Fruit fly (Drosophila melanogaster): ENCODE data around the gene CG7271.
A peak's percentile ranks its signal among the peaks of the same experiment; 100 is the strongest.

Gene CG7271

dm6 chr3L:18626451-18627079, 38.0 kb downstream of the CG7271 start:
- TF ChIP-seq CG17801 (GFP tag; optimal IDR thresholded peaks at IDR 0.05; ENCODE audit: partially characterized antibody) = no peak

dm6 chr3L:18627657-18628455, 39.3 kb downstream of the CG7271 start:
- no peak for TF ChIP-seq CG17801 (GFP tag; optimal IDR thresholded peaks at IDR 0.05; ENCODE audit: partially characterized antibody)

DNA sequence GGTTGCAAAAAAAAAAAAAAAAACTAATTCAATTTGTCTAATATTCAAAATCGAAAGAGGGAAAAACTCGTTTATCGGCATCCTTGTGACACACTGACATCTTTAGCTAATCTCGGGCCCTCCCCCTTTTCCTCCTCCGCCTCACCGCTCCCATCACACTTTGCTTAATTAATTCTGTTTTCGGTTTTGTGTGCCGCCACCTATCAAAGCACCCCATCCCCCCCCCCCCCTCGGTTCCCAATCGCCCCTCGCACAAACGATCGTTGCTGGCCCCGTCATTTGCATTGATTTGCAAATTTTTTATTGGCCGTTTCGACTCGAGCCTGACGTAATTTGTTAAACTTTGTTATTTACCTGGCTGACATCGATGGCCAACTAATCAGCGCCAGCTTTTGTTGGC, 39.9 kb downstream of the CG7271 start:
- TF ChIP-seq CG17801 (GFP tag; optimal IDR thresholded peaks at IDR 0.05; ENCODE audit: partially characterized antibody) = no peak

DNA sequence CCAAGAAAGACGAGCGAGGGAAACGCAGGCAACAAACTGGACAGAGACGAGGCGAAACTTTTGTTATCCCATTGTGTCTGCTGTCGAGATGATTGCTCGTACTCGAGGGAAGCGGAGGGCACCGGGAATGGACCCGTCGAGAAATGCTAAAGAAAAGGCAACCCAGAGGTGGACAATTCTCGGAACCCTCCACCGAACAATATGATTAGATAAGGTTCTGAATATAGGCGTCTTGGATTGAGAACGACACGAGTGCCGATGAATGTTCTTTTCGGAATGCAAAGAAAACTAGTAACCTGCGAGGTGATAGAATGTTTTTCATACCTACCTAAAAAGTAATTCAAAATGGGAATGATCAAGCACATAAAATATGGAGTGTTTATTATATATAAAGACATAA, 41.3 kb downstream of the CG7271 start:
- TF ChIP-seq CG17801 (GFP tag; optimal IDR thresholded peaks at IDR 0.05; ENCODE audit: partially characterized antibody) = no peak

DNA sequence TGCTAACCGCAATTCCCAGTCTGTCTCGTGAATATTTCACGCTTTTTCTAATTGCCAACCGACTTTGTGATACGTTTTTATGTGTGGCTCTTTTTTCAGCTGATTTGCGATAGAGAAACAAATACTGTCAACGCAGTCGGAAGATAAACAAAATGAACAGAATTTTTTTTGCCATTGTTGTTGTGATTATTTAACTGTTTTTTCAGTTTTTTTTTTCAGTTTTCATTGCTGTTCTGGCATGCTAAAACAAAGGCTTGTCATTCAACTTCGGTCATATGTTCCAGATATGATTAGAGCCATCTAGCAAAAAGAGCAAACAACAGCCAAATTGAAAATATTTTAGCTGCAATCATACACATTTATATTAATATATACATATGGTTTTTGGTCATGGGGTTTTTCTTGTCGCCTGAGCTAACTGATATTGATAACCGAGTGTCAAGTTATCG, 43.7 kb downstream of the CG7271 start:
- no peak for TF ChIP-seq CG17801 (GFP tag; optimal IDR thresholded peaks at IDR 0.05; ENCODE audit: partially characterized antibody)

DNA sequence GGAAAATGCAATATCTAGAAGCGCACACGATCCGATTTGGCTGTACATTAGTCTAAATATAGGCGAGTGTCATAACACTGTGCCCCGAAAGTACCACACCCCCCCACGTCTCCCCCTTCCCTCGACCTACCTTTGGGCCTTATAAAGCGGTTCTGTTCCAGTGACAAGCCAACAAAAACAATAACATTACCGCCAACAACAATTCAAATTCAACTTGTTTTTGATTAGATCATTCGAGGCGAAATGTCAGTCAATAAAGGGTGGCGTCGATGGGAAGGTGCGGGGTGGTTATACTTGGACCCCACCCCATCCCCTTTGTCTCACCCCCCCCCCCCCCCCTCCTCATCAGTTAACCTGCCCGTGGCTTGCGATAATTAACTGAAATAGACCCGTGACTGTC, 44.5 kb downstream of the CG7271 start:
- TF ChIP-seq CG17801 (GFP tag; optimal IDR thresholded peaks at IDR 0.05; ENCODE audit: partially characterized antibody) = no peak

DNA sequence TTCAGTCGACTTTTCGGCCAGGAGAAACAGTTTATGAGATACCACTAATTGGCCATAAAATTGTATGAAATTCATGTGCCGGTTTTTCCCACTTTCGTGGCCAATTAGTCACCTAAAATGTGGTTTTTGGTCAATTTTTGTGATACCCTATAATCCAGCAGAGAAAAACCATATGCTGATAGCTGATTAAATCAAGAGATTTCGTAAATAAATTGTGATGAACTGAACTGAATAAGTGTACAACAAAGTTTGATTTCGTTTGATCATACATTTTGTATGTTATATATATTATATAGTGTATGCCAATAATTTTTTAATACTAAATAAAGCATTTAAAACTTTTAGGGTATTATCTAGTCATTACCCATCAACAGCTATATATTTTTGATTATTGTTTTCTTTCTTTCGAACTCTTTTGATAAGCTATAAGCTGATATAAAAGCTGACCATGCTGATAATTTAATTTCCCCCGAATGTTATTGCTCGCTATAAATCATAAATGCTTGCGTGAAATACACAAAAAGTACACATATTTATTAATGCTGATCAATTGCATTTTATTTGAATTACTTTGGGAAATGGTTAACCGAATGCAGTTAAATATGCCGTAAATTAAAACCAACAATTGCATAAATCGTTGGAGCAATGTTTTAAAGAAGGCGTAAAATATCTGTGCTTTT, 46.4 kb downstream of the CG7271 start:
- TF ChIP-seq CG17801 (GFP tag; optimal IDR thresholded peaks at IDR 0.05; ENCODE audit: partially characterized antibody) = peak; percentile 60

dm6 chr3L:18636782-18637181, 48.2 kb downstream of the CG7271 start:
- no peak for TF ChIP-seq CG17801 (GFP tag; optimal IDR thresholded peaks at IDR 0.05; ENCODE audit: partially characterized antibody)

dm6 chr3L:18637348-18637747, 48.8 kb downstream of the CG7271 start:
- TF ChIP-seq CG17801 (GFP tag; optimal IDR thresholded peaks at IDR 0.05; ENCODE audit: partially characterized antibody) = no peak

DNA sequence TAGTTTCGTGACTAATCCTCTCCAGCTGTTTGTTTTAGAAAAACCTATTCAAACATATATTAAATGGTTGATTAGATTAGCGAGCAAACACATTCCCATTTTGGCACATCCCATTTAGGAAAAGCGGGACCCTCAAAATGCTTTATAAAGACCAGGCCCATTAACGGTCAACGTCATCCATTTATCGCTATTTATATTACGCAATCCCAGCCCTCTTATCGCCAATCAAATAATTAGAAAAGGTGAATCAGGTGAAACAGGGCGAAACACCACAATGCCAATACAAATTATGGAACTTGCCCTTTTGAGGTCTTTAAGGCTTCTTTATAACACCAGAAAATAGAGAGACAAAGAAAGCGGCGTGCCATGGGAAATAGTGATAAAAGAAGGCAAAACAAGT, 49.5 kb downstream of the CG7271 start:
- TF ChIP-seq CG17801 (GFP tag; optimal IDR thresholded peaks at IDR 0.05; ENCODE audit: partially characterized antibody) = no peak

dm6 chr3L:18638487-18638886, 49.9 kb downstream of the CG7271 start:
- no peak for TF ChIP-seq CG17801 (GFP tag; optimal IDR thresholded peaks at IDR 0.05; ENCODE audit: partially characterized antibody)

Data from ovary, adult (tissue).